Worm (Caenorhabditis elegans): ENCODE measurements around the gene kreg-1.

- no peak for TF ChIP-seq mab-5 (tag; optimal IDR thresholded peaks at IDR 0.05)
- TF ChIP-seq lsy-2 (tag; optimal IDR thresholded peaks at IDR 0.05), result no peak
- no peak for TF ChIP-seq ztf-1 (GFP tag; conservative IDR thresholded peaks at IDR 0.05)
- no peak for TF ChIP-seq unc-62 (GFP tag; optimal IDR thresholded peaks at IDR 0.05)
- no peak for TF ChIP-seq alr-1 (tag; optimal IDR thresholded peaks at IDR 0.05)
- TF ChIP-seq egl-27 (tag; optimal IDR thresholded peaks at IDR 0.05), result no peak
- TF ChIP-seq sem-4 (tag; optimal IDR thresholded peaks at IDR 0.05), result no peak
- TF ChIP-seq Y55F3AM.14 (GFP tag; optimal IDR thresholded peaks at IDR 0.05), result no peak
- TF ChIP-seq nhr-12 (tag; optimal IDR thresholded peaks at IDR 0.05), result no peak
- TF ChIP-seq nhr-237 (tag; optimal IDR thresholded peaks at IDR 0.05), result no peak
- no peak for TF ChIP-seq lin-13 (GFP tag; optimal IDR thresholded peaks at IDR 0.05)
- no peak for TF ChIP-seq ZK546.5 (tag; optimal IDR thresholded peaks at IDR 0.05)
- no peak for TF ChIP-seq ceh-16 (tag; optimal IDR thresholded peaks at IDR 0.05)
- no peak for TF ChIP-seq ama-1 (optimal IDR thresholded peaks at IDR 0.05)
Observed at ce11 chrX:8697517-8697916, 12.0 kb upstream of the kreg-1 start, which contains the start of gene frpr-8.
